Fruit fly (Drosophila melanogaster): Measurements from ENCODE around the gene CG14963.

The CG14963 gene

DNA sequence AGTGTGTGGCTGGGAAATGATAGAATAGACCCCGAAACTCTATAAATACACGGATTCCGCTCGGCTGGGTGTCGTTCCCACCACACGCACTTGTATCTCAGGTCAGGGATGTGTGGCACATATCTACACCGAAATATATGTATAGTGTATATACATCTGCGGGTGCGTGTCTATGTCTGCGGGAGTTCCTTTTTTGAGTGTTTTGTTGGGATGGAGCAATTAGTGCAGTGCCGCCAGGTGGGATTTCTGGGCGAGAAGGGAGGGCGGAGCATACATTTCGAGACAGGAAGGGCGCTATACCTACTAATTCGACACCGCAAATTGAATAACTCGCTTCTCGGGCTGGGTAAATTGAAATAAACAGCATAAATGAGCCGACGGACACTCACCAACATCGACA is 45.9 kb downstream of the CG14963 start:
- TF ChIP-seq h (optimal IDR thresholded peaks at IDR 0.05) = no peak
- no peak for TF ChIP-seq psq (optimal IDR thresholded peaks at IDR 0.05)

- no peak for TF ChIP-seq psq (optimal IDR thresholded peaks at IDR 0.05)
- TF ChIP-seq Myc (optimal IDR thresholded peaks at IDR 0.05) = no peak
- TF ChIP-seq ttk (optimal IDR thresholded peaks at IDR 0.05) = no peak
- no peak for TF ChIP-seq insv (optimal IDR thresholded peaks at IDR 0.05)
- TF ChIP-seq Sin3A (optimal IDR thresholded peaks at IDR 0.05) = no peak
- no peak for TF ChIP-seq h (optimal IDR thresholded peaks at IDR 0.05)
Measured at dm6 chr3L:3125649-3126130, 46.7 kb downstream of the CG14963 start.

dm6 chr3L:3124939-3125648 is 47.3 kb downstream of the CG14963 start:
- TF ChIP-seq ttk (optimal IDR thresholded peaks at IDR 0.05) = no peak
- TF ChIP-seq Myc (optimal IDR thresholded peaks at IDR 0.05) = no peak
- TF ChIP-seq psq (optimal IDR thresholded peaks at IDR 0.05) = no peak

DNA sequence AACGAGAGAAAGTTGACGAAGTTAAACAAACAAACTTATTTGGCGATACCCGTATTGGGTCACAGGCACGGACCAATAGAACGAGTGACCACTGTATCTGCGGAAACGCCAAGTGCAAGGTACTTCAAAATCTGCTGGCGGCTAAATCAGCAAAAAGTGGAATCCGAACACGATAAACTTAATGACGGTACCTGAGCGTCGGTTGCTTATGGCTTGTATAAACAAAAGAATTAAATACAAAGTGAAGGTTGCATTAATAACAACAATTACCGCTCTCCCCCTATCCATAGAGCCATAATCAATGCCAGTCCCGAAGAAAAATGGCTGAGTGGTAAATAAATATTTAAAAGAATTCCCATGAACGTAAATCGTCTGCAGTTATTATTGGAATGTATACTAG is 47.8 kb downstream of the CG14963 start:
- TF ChIP-seq ttk (optimal IDR thresholded peaks at IDR 0.05) (no peak), Myc (optimal IDR thresholded peaks at IDR 0.05) (no peak), insv (optimal IDR thresholded peaks at IDR 0.05) (no peak), h (optimal IDR thresholded peaks at IDR 0.05) (no peak), psq (optimal IDR thresholded peaks at IDR 0.05) (no peak), Sin3A (optimal IDR thresholded peaks at IDR 0.05) (no peak)

DNA sequence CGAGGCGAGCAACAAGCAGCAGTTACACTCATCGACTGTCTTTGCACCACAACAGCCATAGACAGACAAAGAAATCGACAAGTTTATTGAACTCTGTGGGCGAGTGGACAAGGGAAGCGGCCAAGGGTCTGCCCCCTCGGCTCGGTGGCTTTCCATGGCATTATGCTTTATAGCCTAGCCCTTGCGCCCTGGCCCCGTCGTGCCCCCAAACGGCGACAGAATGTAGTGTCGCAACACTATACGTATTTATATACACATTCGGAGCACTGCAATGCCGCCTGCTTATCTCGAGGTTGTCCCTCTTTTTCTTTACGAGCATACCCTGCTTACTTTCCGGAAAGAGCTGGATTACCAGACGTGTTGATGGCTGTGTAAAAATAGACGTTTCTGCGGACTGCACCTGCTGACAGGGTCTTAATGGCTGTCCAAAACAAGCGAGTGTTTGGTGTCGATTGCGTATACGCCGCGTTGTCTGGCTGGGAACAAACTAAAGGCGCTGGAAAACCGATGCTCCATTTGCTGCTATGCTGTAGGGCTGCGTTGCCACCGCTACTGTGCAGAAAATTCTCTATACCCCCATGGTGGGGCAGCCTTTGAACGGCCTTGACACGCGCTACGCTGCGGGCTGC is 49.5 kb downstream of the CG14963 start:
- no peak for TF ChIP-seq insv (optimal IDR thresholded peaks at IDR 0.05)
- TF ChIP-seq psq (optimal IDR thresholded peaks at IDR 0.05) = no peak
- TF ChIP-seq h (optimal IDR thresholded peaks at IDR 0.05) = no peak
- TF ChIP-seq Sin3A (optimal IDR thresholded peaks at IDR 0.05) = no peak
- TF ChIP-seq ttk (optimal IDR thresholded peaks at IDR 0.05) = no peak
- TF ChIP-seq Myc (optimal IDR thresholded peaks at IDR 0.05) = no peak

DNA sequence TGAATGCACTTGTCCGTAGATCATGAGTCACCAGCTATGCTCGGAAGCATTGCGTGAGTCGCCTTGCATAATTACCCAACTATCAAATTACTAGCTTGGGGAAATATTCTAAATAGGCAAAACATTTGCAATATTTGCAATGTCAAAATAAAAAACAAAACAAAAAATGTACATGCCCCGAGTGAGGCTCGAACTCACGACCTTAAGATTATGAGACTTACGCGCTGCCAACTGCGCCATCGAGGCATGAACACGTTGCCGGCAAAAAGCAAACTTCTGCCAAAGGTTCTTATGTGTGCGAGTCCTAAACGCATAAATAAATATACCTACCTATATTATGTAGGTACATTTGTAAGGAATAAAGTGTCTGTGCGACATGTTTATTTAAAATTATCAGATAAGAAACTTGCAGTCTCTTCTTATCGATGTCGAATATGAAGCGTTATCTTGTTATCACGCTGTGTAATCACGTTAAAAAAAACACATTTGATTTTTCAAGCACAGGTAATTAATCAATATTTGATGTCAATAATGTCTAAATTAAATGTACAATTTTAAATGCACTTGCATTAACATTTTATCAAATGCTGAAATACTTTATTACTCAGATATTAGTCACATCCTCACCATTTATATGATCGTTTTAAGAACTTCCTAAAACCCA is 50.4 kb downstream of the CG14963 start:
- TF ChIP-seq psq (optimal IDR thresholded peaks at IDR 0.05) (no peak), insv (optimal IDR thresholded peaks at IDR 0.05) (no peak), Sin3A (optimal IDR thresholded peaks at IDR 0.05) (no peak)

All from Kc167 (cell line).